Worm (Caenorhabditis elegans) whole organism, late embryonic: ENCODE data around the gene F34H10.1.
A peak's percentile ranks its signal among the peaks of the same experiment; 100 is the strongest.

Experiments used
- T23F11.4 ChIP-seq: fragments of 200-800 bp; sonication (Bioruptor generic); optimal IDR thresholded peaks from 2 replicates; lab custom pipeline; 2018; ENCODE audit warnings: mild to moderate bottlenecking, missing genetic modification characterization, missing compliant biosample characterization
- Y22D7AL.16 ChIP-seq: sonication (generic microtip); optimal IDR thresholded peaks from 2 replicates; lab custom pipeline; 2016; ENCODE audit warnings: missing genetic modification characterization, missing compliant biosample characterization
- ahr-1 ChIP-seq: sonication (generic microtip); optimal IDR thresholded peaks from 2 replicates; lab custom pipeline; 2016; ENCODE audit warnings: missing genetic modification characterization, missing compliant biosample characterization
- ceh-9 ChIP-seq: sonication (generic microtip); optimal IDR thresholded peaks from 2 replicates; lab custom pipeline; 2016; ENCODE audit warnings: mild to moderate bottlenecking, missing genetic modification characterization, inconsistent platforms, missing compliant biosample characterization
- che-1 ChIP-seq: sonication (generic microtip); optimal IDR thresholded peaks from 2 replicates; lab custom pipeline; 2016; ENCODE audit warnings: mild to moderate bottlenecking, missing genetic modification characterization, missing compliant biosample characterization
- dmd-4 ChIP-seq: sonication (generic microtip); optimal IDR thresholded peaks from 2 replicates; lab custom pipeline; 2016; ENCODE audit warnings: borderline replicate concordance, missing genetic modification characterization, missing compliant biosample characterization
- ets-4 ChIP-seq: sonication (generic microtip); optimal IDR thresholded peaks from 2 replicates; lab custom pipeline; 2016; ENCODE audit warnings: missing genetic modification characterization, missing compliant biosample characterization
- fkh-10 ChIP-seq: fragments of 150-350 bp; optimal IDR thresholded peaks from 2 replicates; lab custom pipeline; 2014; ENCODE audit warnings: missing biosample characterization, missing genetic modification reagents, missing genetic modification characterization
- fkh-6 ChIP-seq: sonication (generic microtip); optimal IDR thresholded peaks from 2 replicates; lab custom pipeline; 2016; ENCODE audit warnings: missing genetic modification characterization, missing compliant biosample characterization
- gmeb-2 ChIP-seq: sonication (generic microtip); optimal IDR thresholded peaks from 2 replicates; lab custom pipeline; 2016; ENCODE audit warnings: missing genetic modification characterization, inconsistent platforms, missing compliant biosample characterization
- hlh-15 ChIP-seq: sonication (generic microtip); optimal IDR thresholded peaks from 2 replicates; lab custom pipeline; 2016; ENCODE audit warnings: missing genetic modification characterization, missing compliant biosample characterization
- hlh-30 ChIP-seq: sonication (generic microtip); optimal IDR thresholded peaks from 2 replicates; lab custom pipeline; 2017; ENCODE audit warnings: antibody characterized with exemption, missing genetic modification characterization, missing compliant biosample characterization; ENCODE audit not compliant: insufficient read depth
- hlh-8 ChIP-seq: sonication (generic microtip); optimal IDR thresholded peaks from 2 replicates; lab custom pipeline; 2016; ENCODE audit warnings: missing genotype, missing genetic modification characterization, missing compliant biosample characterization
- lim-6 ChIP-seq: sonication (generic microtip); optimal IDR thresholded peaks from 2 replicates; lab custom pipeline; 2016; ENCODE audit warnings: missing genetic modification characterization, missing compliant biosample characterization
- mec-3 ChIP-seq: sonication (generic microtip); optimal IDR thresholded peaks from 2 replicates; lab custom pipeline; 2016; ENCODE audit warnings: borderline replicate concordance, missing genetic modification characterization, missing compliant biosample characterization
- nfya-1 ChIP-seq: sonication (generic microtip); optimal IDR thresholded peaks from 2 replicates; lab custom pipeline; 2017; ENCODE audit warnings: missing genetic modification characterization, mild to moderate bottlenecking, missing compliant biosample characterization, antibody characterized with exemption, moderate library complexity
- nhr-11 ChIP-seq: fragments of 150-350 bp; optimal IDR thresholded peaks from 2 replicates; lab custom pipeline; 2014; ENCODE audit warnings: missing biosample characterization, missing genetic modification characterization
- pag-3 ChIP-seq: sonication (generic microtip); optimal IDR thresholded peaks from 2 replicates; lab custom pipeline; 2016; ENCODE audit warnings: missing compliant biosample characterization, missing genetic modification characterization, borderline replicate concordance
- pat-9 ChIP-seq: fragments of 200-800 bp; sonication (Bioruptor generic); optimal IDR thresholded peaks from 2 replicates; lab custom pipeline; 2018; ENCODE audit warnings: mild to moderate bottlenecking, missing genetic modification characterization, moderate library complexity, missing compliant biosample characterization
- pax-1 ChIP-seq: fragments of 150-350 bp; optimal IDR thresholded peaks from 2 replicates; lab custom pipeline; 2014; ENCODE audit warnings: missing biosample characterization, missing genetic modification characterization
- pqm-1 ChIP-seq: sonication (generic microtip); optimal IDR thresholded peaks from 2 replicates; lab custom pipeline; 2016; ENCODE audit warnings: missing genetic modification characterization, missing compliant biosample characterization
- pros-1 ChIP-seq: fragments of 150-350 bp; optimal IDR thresholded peaks from 2 replicates; lab custom pipeline; 2014; ENCODE audit warnings: missing biosample characterization, missing genetic modification reagents, missing genetic modification characterization
- rnt-1 ChIP-seq: sonication (generic microtip); optimal IDR thresholded peaks from 2 replicates; lab custom pipeline; 2016; ENCODE audit warnings: missing genetic modification characterization, missing compliant biosample characterization
- sox-2 ChIP-seq: fragments of 200-800 bp; sonication (Bioruptor generic); IDR thresholded peaks from 2 replicates; pipeline ENCODE4 v1.3.6; 2022; ENCODE audit warnings: missing genetic modification reagents, missing genetic modification characterization, missing compliant biosample characterization
- sox-4 ChIP-seq: sonication (generic microtip); optimal IDR thresholded peaks from 2 replicates; lab custom pipeline; 2017; ENCODE audit warnings: mild to moderate bottlenecking, missing genetic modification characterization, inconsistent platforms, missing compliant biosample characterization
- syd-9 ChIP-seq: sonication (generic microtip); optimal IDR thresholded peaks from 2 replicates; lab custom pipeline; 2016; ENCODE audit warnings: mild to moderate bottlenecking, missing genetic modification characterization, moderate library complexity, missing compliant biosample characterization
- tbx-2 ChIP-seq: sonication (generic microtip); optimal IDR thresholded peaks from 2 replicates; lab custom pipeline; 2016; ENCODE audit warnings: missing genetic modification characterization, missing compliant biosample characterization
- unc-3 ChIP-seq, 2 experiments: fragments of 200-800 bp in 1 of 2; sonication (Bioruptor generic) in 1 of 2; sonication (generic microtip) in 1 of 2; conservative IDR thresholded peaks in 1 of 2; optimal IDR thresholded peaks in 1 of 2; 2 replicates each; pipeline versions ENCODE4 v1.3.6 to Lab custom; 2016 to 2022; ENCODE audit warnings: missing compliant biosample characterization in 2 of 2, missing genetic modification characterization in 2 of 2, missing genetic modification reagents in 1 of 2
- unc-42 ChIP-seq: sonication (generic microtip); optimal IDR thresholded peaks from 2 replicates; lab custom pipeline; 2016; ENCODE audit warnings: missing genotype, missing genetic modification characterization, missing compliant biosample characterization
- unc-55 ChIP-seq: sonication (generic microtip); optimal IDR thresholded peaks from 2 replicates; lab custom pipeline; 2017; ENCODE audit warnings: missing biosample characterization, missing genetic modification reagents, missing genetic modification characterization
- zip-5 ChIP-seq: sonication (generic microtip); optimal IDR thresholded peaks from 2 replicates; lab custom pipeline; 2016; ENCODE audit warnings: missing genetic modification characterization, missing compliant biosample characterization

The F34H10.1 gene

DNA sequence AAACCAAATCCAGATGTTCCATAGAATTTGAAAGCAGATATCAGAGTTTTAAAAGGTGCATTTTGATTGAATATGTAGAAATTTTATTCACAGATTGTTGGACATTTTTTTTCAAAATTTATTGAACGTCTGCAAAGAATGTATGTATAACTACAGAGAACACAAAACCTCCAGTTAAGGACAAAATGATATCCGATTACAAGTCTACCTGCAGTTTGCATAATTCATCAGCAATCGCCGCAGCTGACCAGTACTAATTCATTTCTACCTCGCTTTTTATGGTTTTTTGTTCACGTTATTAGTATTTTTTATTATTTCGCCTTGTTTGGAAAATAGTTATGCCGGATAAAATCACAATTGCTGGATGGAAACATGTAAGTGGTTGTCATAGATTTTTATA, 36.8 kb upstream of the F34H10.1 start, which contains the start of gene del-8:
TSS of gene del-8 (plus strand) at position 301 of the 400 bp plus-strand sequence.
- TF ChIP-seq pax-1 (tag; lab: Kevin White, UChicago) (no peak), T23F11.4 (GFP tag; lab: Kevin White, UChicago) (no peak)

DNA sequence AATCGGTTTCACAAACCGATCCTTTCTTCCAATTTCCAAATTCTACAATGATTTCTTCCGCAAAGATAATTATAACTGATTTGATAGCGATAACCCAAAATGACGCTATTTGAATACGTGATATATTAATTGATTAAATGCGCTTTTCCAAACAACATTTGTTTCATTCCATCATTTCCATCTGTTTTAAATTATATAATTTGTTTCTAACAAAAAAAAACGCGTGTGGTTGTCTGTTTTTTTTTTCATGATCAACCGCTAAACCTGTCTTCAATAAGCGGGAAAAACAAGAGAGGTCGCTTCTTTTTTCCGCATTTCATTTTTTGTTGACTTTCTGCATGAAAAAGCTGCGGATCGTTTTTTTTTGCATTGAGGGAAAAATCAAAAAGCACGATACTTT, 28.6 kb upstream of the F34H10.1 start:
- TF ChIP-seq sox-2 (GFP tag; lab: Robert Waterston, UW) (no peak), T23F11.4 (GFP tag; lab: Kevin White, UChicago) (no peak), hlh-30 (tag; lab: Kevin White, UChicago) (no peak), ceh-9 (tag; lab: Kevin White, UChicago) (no peak), rnt-1 (tag; lab: Kevin White, UChicago) (no peak), pag-3 (tag; lab: Kevin White, UChicago) (no peak)

DNA sequence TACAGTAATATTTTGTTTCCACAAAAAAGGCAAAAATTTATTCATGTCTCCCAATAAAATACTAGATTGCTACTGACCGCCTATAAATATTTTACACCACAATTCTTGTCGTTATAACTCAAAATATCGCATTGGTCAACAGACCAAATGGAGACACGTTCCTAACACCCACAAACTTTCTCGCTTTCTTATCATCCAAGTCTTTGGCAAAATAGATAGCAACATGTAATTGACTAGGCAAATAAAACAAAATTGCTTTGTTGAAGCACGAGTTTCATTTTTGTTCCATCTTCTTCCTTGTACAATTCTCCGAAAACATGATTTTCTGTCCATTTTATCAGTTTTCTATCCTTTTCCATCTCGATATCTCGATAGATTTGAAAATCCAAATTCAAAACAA, 23.3 kb upstream of the F34H10.1 start:
- TF ChIP-seq tbx-2 (tag; lab: Kevin White, UChicago): no peak
- no peak for TF ChIP-seq pqm-1 (tag; lab: Kevin White, UChicago)
- no peak for TF ChIP-seq dmd-4
- TF ChIP-seq lim-6 (tag; lab: Kevin White, UChicago): no peak
- TF ChIP-seq unc-3 (GFP tag; conservative IDR thresholded peaks at IDR 0.05; lab: Robert Waterston, UW): no peak
- no peak for TF ChIP-seq unc-3 (tag; optimal IDR thresholded peaks at IDR 0.05; lab: Kevin White, UChicago)
- no peak for TF ChIP-seq ets-4 (tag; lab: Kevin White, UChicago)
- TF ChIP-seq fkh-10 (GFP tag; lab: Kevin White, UChicago): no peak
- TF ChIP-seq ahr-1 (tag; lab: Kevin White, UChicago): no peak
- TF ChIP-seq rnt-1 (tag; lab: Kevin White, UChicago): no peak
- no peak for TF ChIP-seq pat-9
- no peak for TF ChIP-seq pag-3 (tag; lab: Kevin White, UChicago)
- no peak for TF ChIP-seq mec-3 (tag; lab: Kevin White, UChicago)
- TF ChIP-seq nfya-1: no peak
- TF ChIP-seq nhr-11: no peak
- no peak for TF ChIP-seq fkh-6 (tag; lab: Kevin White, UChicago)
- no peak for TF ChIP-seq syd-9 (tag; lab: Kevin White, UChicago)
- no peak for TF ChIP-seq pros-1 (tag; lab: Kevin White, UChicago)
- TF ChIP-seq, all 69 proteins: peak for 0

DNA sequence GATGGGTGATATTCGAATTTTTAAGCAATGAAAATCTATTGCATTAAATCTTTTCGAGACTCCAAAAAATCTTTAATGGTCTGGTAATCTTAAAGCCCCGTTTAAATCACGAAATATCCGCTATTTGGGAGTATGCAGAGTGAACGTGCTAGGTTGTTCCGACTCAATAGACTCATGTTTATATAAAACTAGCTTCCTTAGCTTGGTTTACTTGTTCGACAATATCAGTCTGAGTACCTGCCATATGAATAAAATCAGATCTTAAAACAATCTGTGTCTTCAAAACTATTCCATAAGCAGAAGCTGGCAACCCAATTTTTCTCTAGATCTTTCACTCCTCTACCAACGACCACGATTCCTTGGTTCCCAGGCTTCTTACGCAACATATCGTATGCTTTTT, 22.7 kb upstream of the F34H10.1 start:
- no peak for TF ChIP-seq ahr-1 (tag; lab: Kevin White, UChicago)
- TF ChIP-seq pqm-1 (tag; lab: Kevin White, UChicago): no peak
- TF ChIP-seq hlh-8 (tag; lab: Kevin White, UChicago): no peak
- TF ChIP-seq sox-4 (tag; lab: Kevin White, UChicago): no peak
- no peak for TF ChIP-seq zip-5 (tag; lab: Kevin White, UChicago)
- TF ChIP-seq che-1 (tag; lab: Kevin White, UChicago): no peak
- TF ChIP-seq dmd-4: no peak
- no peak for TF ChIP-seq Y22D7AL.16 (tag; lab: Kevin White, UChicago)
- TF ChIP-seq hlh-15 (tag; lab: Kevin White, UChicago): no peak
- TF ChIP-seq nfya-1: no peak
- TF ChIP-seq gmeb-2 (tag; lab: Kevin White, UChicago): no peak
- TF ChIP-seq unc-42: no peak
- no peak for TF ChIP-seq sox-2 (GFP tag; lab: Robert Waterston, UW)
- TF ChIP-seq syd-9 (tag; lab: Kevin White, UChicago): no peak

DNA sequence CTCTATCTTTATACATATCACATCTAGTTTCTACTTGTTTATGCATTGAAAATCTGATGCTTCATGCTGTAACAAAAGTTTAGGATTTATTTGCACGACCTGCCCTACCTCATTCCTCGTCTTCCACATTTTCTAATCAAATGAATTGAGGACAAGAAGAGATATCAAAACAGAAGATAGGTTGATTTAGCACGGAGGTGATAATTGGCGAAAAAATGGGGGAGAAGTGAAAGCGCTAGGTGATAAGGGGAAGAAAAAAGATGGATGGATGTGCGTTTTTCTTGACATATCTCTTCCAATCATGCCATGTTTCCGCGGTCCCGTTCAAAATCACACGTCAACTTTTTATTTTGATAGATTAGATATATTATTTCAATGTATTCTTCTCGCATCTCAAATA, 17.8 kb upstream of the F34H10.1 start:
- TF ChIP-seq zip-5 (tag; lab: Kevin White, UChicago) (no peak), nfya-1 (no peak), pros-1 (tag; lab: Kevin White, UChicago) (no peak), unc-55 (peak; percentile 37)
